Worm (Caenorhabditis elegans) whole organism, L1 larva: Measurements from ENCODE around the gene clc-3.

ENCODE experiments used
- C34B4.2 ChIP-seq: sonication (generic microtip); optimal IDR thresholded peaks from 2 replicates; lab custom pipeline; 2017; ENCODE audit warnings: mild to moderate bottlenecking, missing genetic modification characterization, missing compliant biosample characterization
- aly-2 ChIP-seq: fragments of 150-350 bp; optimal IDR thresholded peaks from 2 replicates; lab custom pipeline; 2014; ENCODE audit warnings: missing biosample characterization, missing genetic modification characterization
- ceh-63 ChIP-seq: fragments of 200-800 bp; sonication (Bioruptor generic); optimal IDR thresholded peaks from 2 replicates; lab custom pipeline; 2018; ENCODE audit warnings: mild to moderate bottlenecking, missing genetic modification characterization, missing compliant biosample characterization
- ceh-88 ChIP-seq: fragments of 200-800 bp; sonication (Bioruptor generic); IDR thresholded peaks from 2 replicates; pipeline ENCODE4 v1.3.6; 2022; ENCODE audit warnings: missing genetic modification characterization, missing compliant biosample characterization
- dsc-1 ChIP-seq: sonication (generic microtip); optimal IDR thresholded peaks from 2 replicates; lab custom pipeline; 2016; ENCODE audit warnings: mild to moderate bottlenecking, missing genetic modification characterization, missing compliant biosample characterization
- efl-1 ChIP-seq, 4 experiments: fragments of 150-350 bp; optimal IDR thresholded peaks in 3 of 4; peaks in 1 of 4; 1 replicate in 1 of 4; 2 replicates in 3 of 4; lab custom pipeline; 2014; ENCODE audit warnings: missing biosample characterization in 2 of 4, missing genetic modification characterization in 2 of 4, missing genetic modification reagents in 2 of 4
- efl-3 ChIP-seq: fragments of 200-800 bp; sonication (Bioruptor generic); optimal IDR thresholded peaks from 2 replicates; lab custom pipeline; 2018; ENCODE audit warnings: mild to moderate bottlenecking, missing genetic modification characterization, missing compliant biosample characterization
- egl-13 ChIP-seq: sonication (generic microtip); optimal IDR thresholded peaks from 2 replicates; lab custom pipeline; 2016; ENCODE audit warnings: missing genotype, missing genetic modification reagents, missing genetic modification characterization, missing compliant biosample characterization
- elt-2 ChIP-seq: sonication (generic microtip); optimal IDR thresholded peaks from 2 replicates; lab custom pipeline; 2016; ENCODE audit warnings: missing genetic modification characterization, mild to moderate bottlenecking, inconsistent platforms, missing compliant biosample characterization, missing genetic modification reagents
- fkh-10 ChIP-seq: sonication (generic microtip); optimal IDR thresholded peaks from 2 replicates; lab custom pipeline; 2017; ENCODE audit warnings: missing biosample characterization, missing genetic modification reagents, missing genetic modification characterization
- fkh-8 ChIP-seq: sonication (generic microtip); optimal IDR thresholded peaks from 2 replicates; lab custom pipeline; 2016; ENCODE audit warnings: mild to moderate bottlenecking, missing genetic modification characterization, missing compliant biosample characterization
- hlh-17 ChIP-seq: fragments of 200-800 bp; sonication (Bioruptor generic); optimal IDR thresholded peaks from 2 replicates; lab custom pipeline; 2018; ENCODE audit warnings: missing genetic modification characterization, mild to moderate bottlenecking, missing compliant biosample characterization, moderate library complexity, borderline replicate concordance
- hpl-2 ChIP-seq: fragments of 150-350 bp; optimal IDR thresholded peaks from 2 replicates; lab custom pipeline; 2014; ENCODE audit warnings: missing biosample characterization, missing genetic modification reagents, missing genetic modification characterization
- jun-1 ChIP-seq: fragments of 150-350 bp; optimal IDR thresholded peaks from 2 replicates; lab custom pipeline; 2014; ENCODE audit warnings: missing biosample characterization, missing genetic modification reagents, missing genetic modification characterization
- lin-14 ChIP-seq: fragments of 200-800 bp; sonication (Bioruptor generic); optimal IDR thresholded peaks from 2 replicates; lab custom pipeline; 2018; ENCODE audit warnings: mild to moderate bottlenecking, missing genetic modification characterization, moderate library complexity, missing compliant biosample characterization
- lsy-2 ChIP-seq, 2 experiments: fragments of 150-350 bp; optimal IDR thresholded peaks; 2 replicates each; lab custom pipeline; 2014; ENCODE audit warnings: missing biosample characterization in 2 of 2, missing genetic modification characterization in 2 of 2
- mep-1 ChIP-seq: fragments of 150-350 bp; optimal IDR thresholded peaks from 2 replicates; lab custom pipeline; 2014; ENCODE audit warnings: missing biosample characterization, missing genetic modification characterization
- nhr-237 ChIP-seq: fragments of 150-350 bp; optimal IDR thresholded peaks from 2 replicates; lab custom pipeline; 2014; ENCODE audit warnings: missing biosample characterization, missing genetic modification characterization
- nhr-28 ChIP-seq: fragments of 150-350 bp; optimal IDR thresholded peaks from 2 replicates; lab custom pipeline; 2014; ENCODE audit warnings: missing biosample characterization, missing genetic modification characterization
- nhr-47 ChIP-seq: sonication (generic microtip); optimal IDR thresholded peaks from 2 replicates; lab custom pipeline; 2016; ENCODE audit warnings: mild to moderate bottlenecking, missing genetic modification characterization, moderate library complexity, missing compliant biosample characterization
- nhr-71 ChIP-seq: sonication (generic microtip); optimal IDR thresholded peaks from 2 replicates; lab custom pipeline; 2016; ENCODE audit warnings: mild to moderate bottlenecking, missing genetic modification characterization, moderate library complexity, missing compliant biosample characterization
- nhr-76 ChIP-seq: sonication (generic microtip); optimal IDR thresholded peaks from 2 replicates; lab custom pipeline; 2017; ENCODE audit warnings: missing biosample characterization, missing genetic modification characterization
- nhr-77 ChIP-seq: fragments of 150-350 bp; optimal IDR thresholded peaks from 2 replicates; lab custom pipeline; 2014; ENCODE audit warnings: missing biosample characterization, missing genetic modification characterization
- pag-3 ChIP-seq: sonication (generic microtip); optimal IDR thresholded peaks from 2 replicates; lab custom pipeline; 2017; ENCODE audit warnings: missing genetic modification characterization, mild to moderate bottlenecking, missing compliant biosample characterization, antibody characterized with exemption, borderline replicate concordance; ENCODE audit not compliant: insufficient read depth
- pqm-1 ChIP-seq: sonication (generic microtip); optimal IDR thresholded peaks from 3 replicates; lab custom pipeline; 2017; ENCODE audit warnings: missing biosample characterization, missing genetic modification characterization
- sox-4 ChIP-seq: sonication (generic microtip); optimal IDR thresholded peaks from 2 replicates; lab custom pipeline; 2016; ENCODE audit warnings: missing genetic modification characterization, missing compliant biosample characterization
- sup-37 ChIP-seq: fragments of 200-800 bp; sonication (Bioruptor generic); optimal IDR thresholded peaks from 2 replicates; lab custom pipeline; 2018; ENCODE audit warnings: mild to moderate bottlenecking, missing genetic modification characterization, missing compliant biosample characterization
- unc-30 ChIP-seq: sonication (generic microtip); optimal IDR thresholded peaks from 2 replicates; lab custom pipeline; 2017; ENCODE audit warnings: missing biosample characterization, missing genetic modification characterization
- ztf-11 ChIP-seq, 2 experiments: sonication (generic microtip); optimal IDR thresholded peaks; 2 replicates each; lab custom pipeline; 2016 to 2017; ENCODE audit warnings: missing genetic modification characterization in 2 of 2, missing biosample characterization in 1 of 2, missing compliant biosample characterization in 1 of 2
- ztf-4 ChIP-seq: fragments of 150-350 bp; optimal IDR thresholded peaks from 2 replicates; lab custom pipeline; 2014; ENCODE audit warnings: missing biosample characterization, missing genetic modification characterization

Gene clc-3

ce11 chrX:3339882-3340281 is 34.7 kb downstream of the clc-3 start:
- TF ChIP-seq lsy-2 (tag; optimal IDR thresholded peaks at IDR 0.05; lab: Kevin White, UChicago) (peak in 1 of 2 experiments; percentile 5), fkh-8 (tag; lab: Kevin White, UChicago) (peak; percentile 83), nhr-76 (tag; lab: Kevin White, UChicago) (no peak), lin-14 (GFP tag; lab: Kevin White, UChicago) (peak; percentile 40), sup-37 (GFP tag; lab: Kevin White, UChicago) (no peak), dsc-1 (tag; lab: Kevin White, UChicago) (peak; percentile 58), nhr-47 (tag; lab: Kevin White, UChicago) (peak; percentile 13), elt-2 (tag; lab: Kevin White, UChicago) (no peak), nhr-71 (peak; percentile 33), egl-13 (peak; percentile 59), sox-4 (tag; lab: Kevin White, UChicago) (peak; percentile 30)

- TF ChIP-seq jun-1 (tag; lab: Kevin White, UChicago) (peak; percentile 8), ztf-4 (tag; lab: Kevin White, UChicago) (no peak), elt-2 (tag; lab: Kevin White, UChicago) (peak; percentile 65)
Measured at ce11 chrX:3334115-3334514, 40.4 kb downstream of the clc-3 start.

- TF ChIP-seq nhr-28 (tag; lab: Kevin White, UChicago) (no peak), mep-1 (tag; lab: Kevin White, UChicago) (no peak), pag-3 (tag; lab: Kevin White, UChicago) (no peak), C34B4.2 (no peak), unc-30 (tag; lab: Kevin White, UChicago) (no peak)
Measured at ce11 chrX:3332824-3333223, 41.7 kb downstream of the clc-3 start, which contains the start of gene F11D5.1. F11D5.1 (plus strand) TSS chrX:3333124.

ce11 chrX:3326175-3326574 is 48.4 kb downstream of the clc-3 start, which contains the start of gene F11D5.6:
F11D5.6 (minus strand) TSS chrX:3326275.
- TF ChIP-seq nhr-47 (tag; lab: Kevin White, UChicago) (no peak), nhr-237 (tag; lab: Kevin White, UChicago) (no peak), nhr-77 (tag; lab: Kevin White, UChicago) (no peak), efl-3 (GFP tag; lab: Kevin White, UChicago) (no peak), hpl-2 (no peak), pqm-1 (tag; lab: Kevin White, UChicago) (no peak), sox-4 (tag; lab: Kevin White, UChicago) (no peak), efl-1 (optimal IDR thresholded peaks at IDR 0.05; lab: Kevin White, UChicago) (no peak), efl-1 (GFP tag; optimal IDR thresholded peaks at IDR 0.05 in 1 of 2; lab: Kevin White, UChicago) (no peak), ztf-11 (tag; optimal IDR thresholded peaks at IDR 0.05; lab: Kevin White, UChicago) (no peak), ztf-4 (tag; lab: Kevin White, UChicago) (no peak), aly-2 (tag; lab: Kevin White, UChicago) (no peak), fkh-10 (GFP tag; lab: Kevin White, UChicago) (no peak), ceh-63 (GFP tag; lab: Kevin White, UChicago) (no peak), hlh-17 (GFP tag; lab: Kevin White, UChicago) (no peak), jun-1 (tag; lab: Kevin White, UChicago) (no peak), ceh-88 (GFP tag; lab: Robert Waterston, UW) (no peak)
